Worm (Caenorhabditis elegans): ENCODE results near the gene F46G10.2.

Gene F46G10.2

ce11 chrX:13356469-13356868 lies 33.7 kb downstream of the F46G10.2 start (continued):
- TF ChIP-seq pqm-1 (tag; optimal IDR thresholded peaks at IDR 0.05) (no peak), ctbp-1 (GFP tag; IDR thresholded peaks at IDR 0.05) (no peak), lin-13 (GFP tag; optimal IDR thresholded peaks at IDR 0.05) (no peak), Y5F2A.4 (GFP tag; optimal IDR thresholded peaks at IDR 0.05) (no peak), T26A8.4 (GFP tag; IDR thresholded peaks at IDR 0.05) (0 out of 2 replicates have a peak, but pooled peaks have one; percentile 40), lin-39 (tag; optimal IDR thresholded peaks at IDR 0.05) (no peak), mdl-1 (tag; optimal IDR thresholded peaks at IDR 0.05) (peak; percentile 89 to 92), nhr-102 (tag; optimal IDR thresholded peaks at IDR 0.05) (peak; percentile 57), lsy-2 (tag; optimal IDR thresholded peaks at IDR 0.05) (peak; percentile 60 to 71), ZK546.5 (tag; optimal IDR thresholded peaks at IDR 0.05) (no peak), Y48G9A.11 (GFP tag; IDR thresholded peaks at IDR 0.05) (no peak), nhr-48 (tag; optimal IDR thresholded peaks at IDR 0.05) (peak; percentile 98), R02D3.7 (tag; optimal IDR thresholded peaks at IDR 0.05) (no peak), pha-4 (GFP tag; IDR thresholded peaks at IDR 0.05) (no peak), pha-4 (tag; optimal IDR thresholded peaks at IDR 0.05) (no peak), hmg-1.1 (GFP tag; IDR thresholded peaks at IDR 0.05) (0 out of 2 replicates have a peak, but pooled peaks have one; percentile 41), dmd-6 (GFP tag; IDR thresholded peaks at IDR 0.05) (peak; percentile 98), nhr-111 (GFP tag; optimal IDR thresholded peaks at IDR 0.05) (no peak), nhr-10 (tag; optimal IDR thresholded peaks at IDR 0.05) (peak; percentile 78), sdz-12 (GFP tag; optimal IDR thresholded peaks at IDR 0.05) (no peak), ceh-20 (GFP tag; IDR thresholded peaks at IDR 0.05) (peak; percentile 76), spr-1 (tag; optimal IDR thresholded peaks at IDR 0.05) (no peak), madf-9 (GFP tag; conservative IDR thresholded peaks at IDR 0.05) (no peak; the same call in 1 of the 2 replicates), dmd-8 (GFP tag; IDR thresholded peaks at IDR 0.05) (no peak)

DNA sequence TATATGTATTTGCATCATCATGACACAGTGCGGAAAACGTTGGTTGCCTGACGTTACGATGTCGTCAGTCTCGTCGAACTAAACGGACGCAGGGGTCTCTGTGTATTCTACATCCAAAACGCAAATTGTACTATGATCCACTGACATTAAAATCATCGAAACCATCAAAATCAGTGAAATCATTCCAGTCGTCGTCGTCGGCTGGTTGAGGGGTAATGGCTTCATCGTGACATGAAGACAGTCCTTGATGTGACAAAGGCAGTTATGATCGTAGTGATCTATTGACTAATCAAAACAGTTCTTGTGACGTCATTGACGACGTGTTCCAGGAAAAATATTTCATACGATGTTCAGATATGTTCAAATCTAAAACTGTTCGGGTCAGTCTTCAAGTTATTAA lies 34.9 kb downstream of the F46G10.2 start:
- TF ChIP-seq F37D6.2 (tag; optimal IDR thresholded peaks at IDR 0.05) = no peak
- no peak for TF ChIP-seq nhr-11 (tag; optimal IDR thresholded peaks at IDR 0.05)
- peak in 1 of 2 experiments; percentile 48 for TF ChIP-seq mdl-1 (tag; optimal IDR thresholded peaks at IDR 0.05)
- no peak for TF ChIP-seq madf-9 (GFP tag; conservative IDR thresholded peaks at IDR 0.05)
- TF ChIP-seq nhr-28 (tag; optimal IDR thresholded peaks at IDR 0.05) = peak; percentile 60
- TF ChIP-seq skn-1 (tag; optimal IDR thresholded peaks at IDR 0.05) = no peak
- TF ChIP-seq mxl-3 (GFP tag; optimal IDR thresholded peaks at IDR 0.05) = peak; percentile 45
- no peak for TF ChIP-seq jun-1 (tag; optimal IDR thresholded peaks at IDR 0.05)
- TF ChIP-seq hlh-11 (tag; optimal IDR thresholded peaks at IDR 0.05) = peak; percentile 12
- peak; percentile 54 for TF ChIP-seq hlh-30 (tag; optimal IDR thresholded peaks at IDR 0.05; ENCODE audit: insufficient read depth)
- no peak for TF ChIP-seq sdz-12 (GFP tag; optimal IDR thresholded peaks at IDR 0.05)
- no peak for TF ChIP-seq spr-3 (GFP tag; optimal IDR thresholded peaks at IDR 0.05)
- TF ChIP-seq nhr-48 (tag; optimal IDR thresholded peaks at IDR 0.05) = peak; percentile 32
- no peak for TF ChIP-seq tra-1 (GFP tag; IDR thresholded peaks at IDR 0.05)
- no peak for TF ChIP-seq daf-16 (GFP tag; optimal IDR thresholded peaks at IDR 0.05)
- TF ChIP-seq daf-16 (tag; optimal IDR thresholded peaks at IDR 0.05) = no peak
- TF ChIP-seq D1046.2 (GFP tag; IDR thresholded peaks at IDR 0.05) = no peak
- TF ChIP-seq Y5F2A.4 (GFP tag; optimal IDR thresholded peaks at IDR 0.05) = no peak
- no peak for TF ChIP-seq ceh-32 (tag; optimal IDR thresholded peaks at IDR 0.05; ENCODE audit: poor library complexity)

ce11 chrX:13358573-13358972 lies 35.8 kb downstream of the F46G10.2 start:
- TF ChIP-seq mxl-2 (GFP tag; conservative IDR thresholded peaks at IDR 0.05) (peak; percentile 99), ama-1 (optimal IDR thresholded peaks at IDR 0.05) (no peak), nhr-28 (tag; optimal IDR thresholded peaks at IDR 0.05) (peak; percentile 91), fkh-10 (GFP tag; optimal IDR thresholded peaks at IDR 0.05) (peak; percentile 65), lin-15B (tag; optimal IDR thresholded peaks at IDR 0.05) (no peak), nhr-25 (tag; optimal IDR thresholded peaks at IDR 0.05; ENCODE audit: borderline replicate concordance, insufficient read depth) (peak; percentile 80), snpc-4 (tag; optimal IDR thresholded peaks at IDR 0.05) (no peak), lin-39 (tag; optimal IDR thresholded peaks at IDR 0.05) (no peak), pqm-1 (tag; optimal IDR thresholded peaks at IDR 0.05) (no peak), lin-1 (GFP tag; IDR thresholded peaks at IDR 0.05) (peak; percentile 76), ceh-62 (tag; optimal IDR thresholded peaks at IDR 0.05) (no peak), dmd-8 (GFP tag; IDR thresholded peaks at IDR 0.05) (no peak), F49E8.2 (tag; optimal IDR thresholded peaks at IDR 0.05; ENCODE audit: borderline replicate concordance) (no peak), dpl-1 (GFP tag; optimal IDR thresholded peaks at IDR 0.05) (peak; percentile 13), egl-27 (tag; optimal IDR thresholded peaks at IDR 0.05) (peak; percentile 77), saeg-2 (GFP tag; IDR thresholded peaks at IDR 0.05) (0 out of 2 replicates have a peak, but pooled peaks have one; percentile 20), jun-1 (tag; optimal IDR thresholded peaks at IDR 0.05) (no peak)
